Worm (Caenorhabditis elegans) whole organism, young adult: Measurements from ENCODE around the gene C25H3.3.

Source experiments
- B0336.3 ChIP-seq: fragments of 200-800 bp; sonication (Bioruptor generic); IDR thresholded peaks from 2 replicates; pipeline ENCODE4 v1.3.6; 2022; ENCODE audit warnings: missing genetic modification characterization, missing compliant biosample characterization
- C17E4.6 ChIP-seq: fragments of 200-800 bp; sonication (Bioruptor generic); IDR thresholded peaks from 2 replicates; pipeline ENCODE4 v1.3.6; 2022; ENCODE audit warnings: missing genetic modification reagents, missing genetic modification characterization, missing compliant biosample characterization
- F10E7.11 ChIP-seq: sonication (generic microtip); optimal IDR thresholded peaks from 2 replicates; lab custom pipeline; 2017; ENCODE audit warnings: mild to moderate bottlenecking, missing genetic modification characterization, moderate library complexity, missing compliant biosample characterization
- F33H1.4 ChIP-seq: fragments of 200-800 bp; sonication (Bioruptor generic); IDR thresholded peaks from 2 replicates; pipeline ENCODE4 v1.3.6; 2022; ENCODE audit warnings: missing genetic modification reagents, missing genetic modification characterization, missing compliant biosample characterization
- F49E8.2 ChIP-seq: sonication (generic microtip); optimal IDR thresholded peaks from 3 replicates; lab custom pipeline; 2017; ENCODE audit warnings: missing genetic modification characterization, mild to moderate bottlenecking, missing compliant biosample characterization, antibody characterized with exemption, moderate library complexity; ENCODE audit not compliant: insufficient read depth
- Y53F4B.3 ChIP-seq: fragments of 200-800 bp; sonication (Bioruptor generic); IDR thresholded peaks from 2 replicates; pipeline ENCODE4 v1.3.6; 2022; ENCODE audit warnings: missing genetic modification reagents, missing genetic modification characterization, missing compliant biosample characterization
- Y95B8A.8 ChIP-seq: fragments of 200-800 bp; sonication (Bioruptor generic); IDR thresholded peaks from 2 replicates; pipeline ENCODE4 v1.3.6; 2022; ENCODE audit warnings: missing genetic modification reagents, missing genetic modification characterization, missing compliant biosample characterization
- ama-1 ChIP-seq, 3 experiments: fragments of 150-350 bp in 1 of 3; sonication (generic microtip) in 2 of 3; optimal IDR thresholded peaks; 2 replicates each; lab custom pipeline; 2014 to 2018; ENCODE audit warnings: missing biosample characterization in 2 of 3, missing genetic modification characterization in 2 of 3, missing genetic modification reagents in 2 of 3
- athp-1 ChIP-seq: sonication (generic microtip); optimal IDR thresholded peaks from 2 replicates; lab custom pipeline; 2017; ENCODE audit warnings: mild to moderate bottlenecking, missing genetic modification characterization, missing compliant biosample characterization
- attf-3 ChIP-seq: fragments of 200-800 bp; sonication (Bioruptor generic); conservative IDR thresholded peaks from 2 replicates; pipeline ENCODE4 v1.3.6; 2022; ENCODE audit warnings: missing genetic modification reagents, missing genetic modification characterization, missing compliant biosample characterization
- bed-1 ChIP-seq: fragments of 200-800 bp; sonication (Bioruptor generic); IDR thresholded peaks from 2 replicates; pipeline ENCODE4 v1.3.6; 2022; ENCODE audit warnings: missing genetic modification reagents, missing genetic modification characterization, missing compliant biosample characterization
- bed-2 ChIP-seq: fragments of 200-800 bp; sonication (Bioruptor generic); IDR thresholded peaks from 2 replicates; pipeline ENCODE4 v1.3.6; 2022; ENCODE audit warnings: missing genetic modification reagents, missing genetic modification characterization, missing compliant biosample characterization
- cebp-1 ChIP-seq, 2 experiments: fragments of 200-800 bp in 1 of 2; sonication (Bioruptor generic) in 1 of 2; sonication (generic microtip) in 1 of 2; IDR thresholded peaks in 1 of 2; optimal IDR thresholded peaks in 1 of 2; 2 replicates each; pipeline versions ENCODE4 v1.3.6 to Lab custom; 2017 to 2022; ENCODE audit warnings: missing compliant biosample characterization in 2 of 2, missing genetic modification characterization in 2 of 2, mild to moderate bottlenecking in 1 of 2, missing genetic modification reagents in 1 of 2, moderate library complexity in 1 of 2
- ceh-100 ChIP-seq: fragments of 200-800 bp; sonication (Bioruptor generic); IDR thresholded peaks from 2 replicates; pipeline ENCODE4 v1.3.6; 2022; ENCODE audit warnings: missing genetic modification reagents, missing genetic modification characterization, missing compliant biosample characterization
- ceh-27 ChIP-seq: fragments of 200-800 bp; sonication (Bioruptor generic); optimal IDR thresholded peaks from 2 replicates; lab custom pipeline; 2018; ENCODE audit warnings: mild to moderate bottlenecking, missing genetic modification characterization, moderate library complexity, missing compliant biosample characterization
- chd-7 ChIP-seq: sonication (generic microtip); optimal IDR thresholded peaks from 2 replicates; lab custom pipeline; 2016; ENCODE audit warnings: mild to moderate bottlenecking, missing genetic modification characterization, moderate library complexity, missing compliant biosample characterization
- egrh-3 ChIP-seq: fragments of 200-800 bp; sonication (Bioruptor generic); IDR thresholded peaks from 2 replicates; pipeline ENCODE4 v1.3.6; 2022; ENCODE audit warnings: missing genetic modification reagents, missing genetic modification characterization, missing compliant biosample characterization
- ekl-4 ChIP-seq: fragments of 200-800 bp; sonication (Bioruptor generic); IDR thresholded peaks from 2 replicates; pipeline ENCODE4 v1.3.6; 2022; ENCODE audit warnings: missing genetic modification reagents, missing genetic modification characterization, missing compliant biosample characterization
- hlh-12 ChIP-seq: sonication (generic microtip); optimal IDR thresholded peaks from 2 replicates; lab custom pipeline; 2016; ENCODE audit warnings: missing genetic modification characterization, missing compliant biosample characterization
- hmg-20 ChIP-seq: fragments of 200-800 bp; sonication (Bioruptor generic); IDR thresholded peaks from 2 replicates; pipeline ENCODE4 v1.3.6; 2022; ENCODE audit warnings: missing genetic modification reagents, missing genetic modification characterization, missing compliant biosample characterization
- hsf-1 ChIP-seq: fragments of 200-800 bp; sonication (Bioruptor generic); IDR thresholded peaks from 2 replicates; pipeline ENCODE4 v1.3.6; 2022; ENCODE audit warnings: missing genetic modification reagents, missing genetic modification characterization, missing compliant biosample characterization
- lin-35 ChIP-seq, 3 experiments: fragments of 150-350 bp in 2 of 3; sonication (generic microtip) in 1 of 3; optimal IDR thresholded peaks; 2 replicates each; lab custom pipeline; 2014 to 2018; ENCODE audit warnings: missing biosample characterization in 3 of 3, missing genetic modification characterization in 3 of 3, missing genetic modification reagents in 3 of 3
- lin-54 ChIP-seq: fragments of 200-800 bp; sonication (Bioruptor generic); optimal IDR thresholded peaks from 2 replicates; lab custom pipeline; 2018; ENCODE audit warnings: mild to moderate bottlenecking, missing genetic modification characterization, missing compliant biosample characterization
- madf-3 ChIP-seq: fragments of 200-800 bp; sonication (Bioruptor generic); IDR thresholded peaks from 2 replicates; pipeline ENCODE4 v1.3.6; 2022; ENCODE audit warnings: missing genetic modification reagents, missing genetic modification characterization, missing compliant biosample characterization
- madf-8 ChIP-seq: fragments of 200-800 bp; sonication (Bioruptor generic); conservative IDR thresholded peaks from 2 replicates; pipeline ENCODE4 v1.3.6; 2022; ENCODE audit warnings: missing genetic modification reagents, missing genetic modification characterization, missing compliant biosample characterization
- mcd-1 ChIP-seq: fragments of 200-800 bp; sonication (Bioruptor generic); IDR thresholded peaks from 2 replicates; pipeline ENCODE4 v1.3.6; 2022; ENCODE audit warnings: missing genetic modification reagents, missing genetic modification characterization, missing compliant biosample characterization
- mel-28 ChIP-seq: sonication (generic microtip); optimal IDR thresholded peaks from 2 replicates; lab custom pipeline; 2016; ENCODE audit warnings: borderline replicate concordance, mild to moderate bottlenecking, missing genetic modification characterization, missing compliant biosample characterization
- nfya-2 ChIP-seq: fragments of 200-800 bp; sonication (Bioruptor generic); IDR thresholded peaks from 2 replicates; pipeline ENCODE4 v1.3.6; 2022; ENCODE audit warnings: missing genetic modification reagents, missing genetic modification characterization, missing compliant biosample characterization
- nfyb-1 ChIP-seq: fragments of 200-800 bp; sonication (Bioruptor generic); IDR thresholded peaks from 2 replicates; pipeline ENCODE4 v1.3.6; 2022; ENCODE audit warnings: missing genetic modification reagents, missing genetic modification characterization, missing compliant biosample characterization
- rcor-1 ChIP-seq: fragments of 200-800 bp; sonication (Bioruptor generic); IDR thresholded peaks from 2 replicates; pipeline ENCODE4 v1.3.6; 2022; ENCODE audit warnings: missing genetic modification reagents, missing genetic modification characterization, missing compliant biosample characterization
- rpc-1 ChIP-seq, 2 experiments: fragments of 150-350 bp in 1 of 2; sonication (generic microtip) in 1 of 2; optimal IDR thresholded peaks; 2 replicates each; lab custom pipeline; 2014 to 2018; ENCODE audit warnings: missing biosample characterization in 1 of 2, missing genetic modification characterization in 1 of 2, missing genetic modification reagents in 1 of 2, missing genotype in 1 of 2
- snpc-1.3 ChIP-seq: sonication (generic microtip); optimal IDR thresholded peaks from 2 replicates; lab custom pipeline; 2017; ENCODE audit warnings: missing genetic modification characterization, mild to moderate bottlenecking, missing compliant biosample characterization, antibody characterized with exemption, moderate library complexity, missing genotype, missing genetic modification reagents; ENCODE audit not compliant: insufficient read depth
- snpc-3.4 ChIP-seq: sonication (generic microtip); optimal IDR thresholded peaks from 2 replicates; lab custom pipeline; 2017; ENCODE audit warnings: missing genetic modification characterization, mild to moderate bottlenecking, missing compliant biosample characterization, antibody characterized with exemption, moderate library complexity, missing genotype, missing genetic modification reagents
- somi-1 ChIP-seq: fragments of 200-800 bp; sonication (Bioruptor generic); optimal IDR thresholded peaks from 2 replicates; lab custom pipeline; 2018; ENCODE audit warnings: mild to moderate bottlenecking, missing genetic modification characterization, missing compliant biosample characterization
- unc-130 ChIP-seq: sonication (generic microtip); optimal IDR thresholded peaks from 2 replicates; lab custom pipeline; 2016; ENCODE audit warnings: missing genetic modification reagents, missing genetic modification characterization, missing compliant biosample characterization
- unc-62 ChIP-seq: fragments of 150-350 bp; optimal IDR thresholded peaks from 2 replicates; lab custom pipeline; 2014; ENCODE audit warnings: missing biosample characterization, missing genetic modification reagents, missing genetic modification characterization
- xnd-1 ChIP-seq: sonication (generic microtip); optimal IDR thresholded peaks from 2 replicates; lab custom pipeline; 2016; ENCODE audit warnings: missing genotype, missing genetic modification reagents, missing genetic modification characterization, missing compliant biosample characterization
- zfh-2 ChIP-seq: fragments of 200-800 bp; sonication (Bioruptor generic); conservative IDR thresholded peaks from 2 replicates; pipeline ENCODE4 v1.3.6; 2022; ENCODE audit warnings: missing genetic modification reagents, missing genetic modification characterization, missing compliant biosample characterization
- zim-3 ChIP-seq: sonication (generic microtip); optimal IDR thresholded peaks from 2 replicates; lab custom pipeline; 2017; ENCODE audit warnings: mild to moderate bottlenecking, missing genetic modification characterization, moderate library complexity, missing compliant biosample characterization
- ztf-25 ChIP-seq: fragments of 200-800 bp; sonication (Bioruptor generic); IDR thresholded peaks from 2 replicates; pipeline ENCODE4 v1.3.6; 2022; ENCODE audit warnings: missing genetic modification reagents, missing genetic modification characterization, missing compliant biosample characterization

Gene C25H3.3

ce11 chrII:5693893-5694292, at the start of gene C25H3.3:
Gene C25H3.3 (plus strand): TSS chrII:5694193.
- TF ChIP-seq ekl-4 (GFP tag; lab: Robert Waterston, UW) (no peak), mel-28 (tag; lab: Kevin White, UChicago) (no peak), hsf-1 (no peak), nfyb-1 (GFP tag; lab: Robert Waterston, UW) (no peak), zim-3 (tag; lab: Kevin White, UChicago) (no peak), lin-35 (GFP tag; optimal IDR thresholded peaks at IDR 0.05; lab: Kevin White, UChicago) (no peak), unc-62 (GFP tag; lab: Kevin White, UChicago) (no peak), mcd-1 (GFP tag; lab: Robert Waterston, UW) (no peak), F10E7.11 (tag; lab: Kevin White, UChicago) (no peak), hlh-12 (tag; lab: Kevin White, UChicago) (no peak), F49E8.2 (no peak), ceh-27 (GFP tag; lab: Kevin White, UChicago) (no peak), zfh-2 (GFP tag; lab: Robert Waterston, UW) (no peak), somi-1 (GFP tag; lab: Kevin White, UChicago) (no peak), lin-54 (no peak)

DNA sequence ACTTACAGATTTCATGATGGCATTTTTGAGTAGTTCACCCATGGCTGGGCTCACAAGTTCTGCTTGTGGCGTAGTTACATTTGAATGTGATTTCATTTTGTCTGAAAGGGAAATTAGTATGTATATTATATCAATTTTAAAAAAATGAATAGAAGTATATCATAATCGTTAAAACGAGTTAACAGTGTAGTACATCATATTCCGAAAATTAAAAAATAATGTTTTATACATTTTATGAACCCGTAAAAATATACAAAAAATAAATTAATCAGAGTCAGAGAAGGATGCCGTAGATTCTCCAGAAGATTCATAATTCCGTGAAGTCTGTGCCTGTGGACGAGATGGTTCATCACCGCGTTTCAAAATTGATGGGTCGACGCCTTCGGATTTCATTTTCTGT, 47.1 kb upstream of the C25H3.3 start, which contains the start of gene F59E12.9:
Gene F59E12.9, minus strand, starts transcription at position 101 of the 400 bp plus-strand sequence.
- TF ChIP-seq C17E4.6 (GFP tag; lab: Robert Waterston, UW): no peak
- no peak for TF ChIP-seq rcor-1 (GFP tag; lab: Robert Waterston, UW)
- no peak for TF ChIP-seq snpc-3.4 (tag; lab: Kevin White, UChicago)
- TF ChIP-seq rpc-1 (optimal IDR thresholded peaks at IDR 0.05; lab: Kevin White, UChicago): no peak
- no peak for TF ChIP-seq rpc-1 (tag; optimal IDR thresholded peaks at IDR 0.05; lab: Kevin White, UChicago)

DNA sequence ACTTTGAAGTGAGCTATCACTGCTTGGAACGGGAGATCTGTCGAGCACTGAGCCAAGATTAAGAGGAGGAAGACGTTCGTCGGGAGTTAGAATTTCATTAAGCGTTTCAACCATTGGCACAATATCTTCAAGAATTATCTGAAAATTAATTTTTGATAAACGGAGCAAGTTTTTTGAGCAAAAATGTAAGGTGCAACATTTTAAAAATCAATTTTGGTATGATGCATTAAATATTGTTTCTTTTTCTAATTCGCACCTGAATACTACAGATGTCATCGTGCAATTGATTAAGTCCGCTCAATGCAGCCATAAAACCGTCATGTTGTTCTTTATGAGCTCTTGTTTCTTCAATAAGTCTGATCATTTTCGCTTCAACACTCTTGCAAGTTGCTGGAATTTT, 45.7 kb upstream of the C25H3.3 start, which contains the start of gene ddl-1:
Gene ddl-1, minus strand, starts transcription at position 101 of the 400 bp plus-strand sequence.
- TF ChIP-seq ama-1 (optimal IDR thresholded peaks at IDR 0.05; lab: Kevin White, UChicago) (no peak), ama-1 (GFP tag; optimal IDR thresholded peaks at IDR 0.05; lab: Kevin White, UChicago) (no peak), ztf-25 (no peak), B0336.3 (GFP tag; lab: Robert Waterston, UW) (no peak), bed-1 (GFP tag; lab: Robert Waterston, UW) (no peak), ceh-100 (no peak), unc-62 (GFP tag; lab: Kevin White, UChicago) (no peak), hmg-20 (GFP tag; lab: Robert Waterston, UW) (no peak)

ce11 chrII:5649236-5650004, 44.6 kb upstream of the C25H3.3 start, which contains the start of the genes sam-4, F59E12.17 and zyg-1:
Gene sam-4 (minus strand): TSS chrII:5649286.
Gene F59E12.17 (minus strand): TSS chrII:5649470.
Gene zyg-1 (plus strand): TSS chrII:5649748.
- 0 out of 2 replicates have a peak, but pooled peaks have one; percentile 42 for TF ChIP-seq Y95B8A.8 (GFP tag; lab: Robert Waterston, UW)
- peak; percentile 1 for TF ChIP-seq xnd-1 (tag; lab: Kevin White, UChicago)
- TF ChIP-seq attf-3: peak; percentile 53
- no peak for TF ChIP-seq nfya-2 (GFP tag; lab: Robert Waterston, UW)
- peak; percentile 34 for TF ChIP-seq madf-8 (GFP tag; lab: Robert Waterston, UW)
- peak; percentile 74 for TF ChIP-seq snpc-3.4 (tag; lab: Kevin White, UChicago)
- TF ChIP-seq cebp-1 (GFP tag; IDR thresholded peaks at IDR 0.05; lab: Robert Waterston, UW): peak; percentile 41; the same call in 1 of the 2 replicates
- TF ChIP-seq cebp-1 (tag; optimal IDR thresholded peaks at IDR 0.05; lab: Kevin White, UChicago): peak; percentile 50
- TF ChIP-seq mcd-1 (GFP tag; lab: Robert Waterston, UW): peak; percentile 85
- TF ChIP-seq bed-2: no peak
- TF ChIP-seq madf-3 (GFP tag; lab: Robert Waterston, UW): peak; percentile 67; the same call in 1 of the 2 replicates
- peak; percentile 67 for TF ChIP-seq unc-130 (GFP tag; lab: Kevin White, UChicago)
- TF ChIP-seq chd-7 (tag; lab: Kevin White, UChicago): no peak
- TF ChIP-seq Y53F4B.3 (GFP tag; lab: Robert Waterston, UW): no peak
- peak; percentile 57 for TF ChIP-seq F33H1.4 (GFP tag; lab: Robert Waterston, UW)
- peak; percentile 13; the same call in 1 of the 2 replicates for TF ChIP-seq rcor-1 (GFP tag; lab: Robert Waterston, UW)
- TF ChIP-seq egrh-3 (GFP tag; lab: Robert Waterston, UW): peak; percentile 53
- peak; percentile 7 for TF ChIP-seq athp-1 (tag; lab: Kevin White, UChicago)
- no peak for TF ChIP-seq snpc-1.3 (tag; lab: Kevin White, UChicago)
